Worm (Caenorhabditis elegans) whole organism, L1 larva: ENCODE measurements around the gene pxf-1.

Experiments used
- aha-1 ChIP-seq: fragments of 150-350 bp; optimal IDR thresholded peaks from 2 replicates; lab custom pipeline; 2014; ENCODE audit warnings: missing biosample characterization, missing genetic modification characterization
- blmp-1 ChIP-seq: fragments of 150-350 bp; optimal IDR thresholded peaks from 2 replicates; lab custom pipeline; 2014; ENCODE audit warnings: missing biosample characterization, missing genetic modification characterization
- ces-1 ChIP-seq: fragments of 150-350 bp; optimal IDR thresholded peaks from 2 replicates; lab custom pipeline; 2014; ENCODE audit warnings: missing biosample characterization, missing genetic modification reagents, missing genetic modification characterization
- irx-1 ChIP-seq: sonication (generic microtip); optimal IDR thresholded peaks from 2 replicates; lab custom pipeline; 2016; ENCODE audit warnings: missing genetic modification characterization, missing compliant biosample characterization
- lin-15B ChIP-seq: fragments of 150-350 bp; sonication (generic microtip); optimal IDR thresholded peaks from 3 replicates; lab custom pipeline; 2014; ENCODE audit warnings: missing biosample characterization, missing genetic modification characterization
- lir-3 ChIP-seq: sonication (generic microtip); optimal IDR thresholded peaks from 2 replicates; lab custom pipeline; 2016; ENCODE audit warnings: mild to moderate bottlenecking, missing genetic modification characterization, moderate library complexity, missing compliant biosample characterization; ENCODE audit not compliant: poor library complexity
- lsy-2 ChIP-seq, 2 experiments: fragments of 150-350 bp; optimal IDR thresholded peaks; 2 replicates each; lab custom pipeline; 2014; ENCODE audit warnings: missing biosample characterization in 2 of 2, missing genetic modification characterization in 2 of 2
- mep-1 ChIP-seq: fragments of 150-350 bp; optimal IDR thresholded peaks from 2 replicates; lab custom pipeline; 2014; ENCODE audit warnings: missing biosample characterization, missing genetic modification characterization
- tbx-2 ChIP-seq: sonication (generic microtip); optimal IDR thresholded peaks from 2 replicates; lab custom pipeline; 2016; ENCODE audit warnings: missing genetic modification characterization, missing compliant biosample characterization
- zag-1 ChIP-seq: fragments of 150-350 bp; optimal IDR thresholded peaks from 2 replicates; lab custom pipeline; 2014; ENCODE audit warnings: missing biosample characterization, missing genetic modification characterization

DNA sequence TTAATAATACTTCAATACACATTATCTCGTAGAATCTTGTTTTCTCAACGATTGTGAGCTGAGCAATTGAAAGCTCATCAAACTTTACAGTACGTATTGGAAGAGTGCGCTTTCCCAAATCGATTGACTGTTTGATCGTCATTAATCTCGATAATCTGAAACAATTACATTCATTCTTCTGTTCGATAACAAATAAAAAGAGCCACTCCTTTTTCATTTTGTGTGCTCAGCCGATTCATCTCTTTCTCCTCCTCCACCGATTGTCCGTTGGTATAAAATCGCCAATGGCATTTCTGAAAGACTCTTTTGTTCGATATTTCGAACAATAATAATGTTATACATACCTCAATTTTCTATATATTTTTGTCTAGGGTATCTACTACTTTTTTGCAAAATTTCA is 49.6 kb upstream of the pxf-1 start, which contains the start of gene nas-12:
- TF ChIP-seq irx-1 (tag; lab: Kevin White, UChicago) (no peak), tbx-2 (tag; lab: Kevin White, UChicago) (no peak), lir-3 (no peak), lin-15B (tag; lab: Kevin White, UChicago) (no peak), mep-1 (tag; lab: Kevin White, UChicago) (no peak), aha-1 (tag; lab: Kevin White, UChicago) (no peak), lsy-2 (tag; optimal IDR thresholded peaks at IDR 0.05; lab: Kevin White, UChicago) (no peak), ces-1 (GFP tag; lab: Kevin White, UChicago) (no peak), blmp-1 (no peak), zag-1 (no peak)
